Worm (Caenorhabditis elegans) whole organism, mixed stage, embryonic: ENCODE data around the gene str-28.
"Not testable (repeated sequence)": the region's sequence is repeated elsewhere in the genome, so short reads cannot be mapped to it uniquely, and the experiment has no call there.

Experiments used
- M03D4.4 ChIP-seq: sonication (generic microtip); optimal IDR thresholded peaks from 2 replicates; lab custom pipeline; 2017; ENCODE audit warnings: mild to moderate bottlenecking, missing genetic modification characterization, missing compliant biosample characterization
- bed-3 ChIP-seq: fragments of 200-800 bp; sonication (Bioruptor generic); optimal IDR thresholded peaks from 3 replicates; lab custom pipeline; 2018; ENCODE audit warnings: mild to moderate bottlenecking, missing genetic modification characterization, moderate library complexity, missing compliant biosample characterization
- blmp-1 ChIP-seq: fragments of 150-350 bp; optimal IDR thresholded peaks from 2 replicates; lab custom pipeline; 2014; ENCODE audit warnings: missing biosample characterization, missing genetic modification characterization
- ceh-39 ChIP-seq: fragments of 150-350 bp; optimal IDR thresholded peaks from 2 replicates; lab custom pipeline; 2014; ENCODE audit warnings: missing biosample characterization, missing genetic modification characterization
- ceh-43 ChIP-seq: fragments of 200-800 bp; sonication (Bioruptor generic); optimal IDR thresholded peaks from 2 replicates; lab custom pipeline; 2018; ENCODE audit warnings: mild to moderate bottlenecking, missing genetic modification characterization, moderate library complexity, missing compliant biosample characterization
- ceh-83 ChIP-seq: fragments of 200-800 bp; sonication (Bioruptor generic); optimal IDR thresholded peaks from 2 replicates; lab custom pipeline; 2018; ENCODE audit warnings: mild to moderate bottlenecking, missing genetic modification characterization, missing compliant biosample characterization
- ces-1 ChIP-seq: fragments of 150-350 bp; optimal IDR thresholded peaks from 2 replicates; lab custom pipeline; 2014; ENCODE audit warnings: missing biosample characterization, missing genetic modification reagents, missing genetic modification characterization
- cnd-1 ChIP-seq: fragments of 200-800 bp; sonication (Bioruptor generic); optimal IDR thresholded peaks from 2 replicates; lab custom pipeline; 2018; ENCODE audit warnings: mild to moderate bottlenecking, missing genetic modification characterization, missing compliant biosample characterization
- drap-1 ChIP-seq: fragments of 200-800 bp; sonication (Bioruptor generic); optimal IDR thresholded peaks from 3 replicates; lab custom pipeline; 2018; ENCODE audit warnings: mild to moderate bottlenecking, missing genetic modification characterization, missing compliant biosample characterization
- elt-1 ChIP-seq: sonication (generic microtip); optimal IDR thresholded peaks from 2 replicates; lab custom pipeline; 2017; ENCODE audit warnings: missing genetic modification characterization, mild to moderate bottlenecking, missing compliant biosample characterization, antibody characterized with exemption, moderate library complexity, borderline replicate concordance; ENCODE audit not compliant: insufficient read depth
- ham-2 ChIP-seq: fragments of 200-800 bp; sonication (Bioruptor generic); optimal IDR thresholded peaks from 2 replicates; lab custom pipeline; 2018; ENCODE audit warnings: mild to moderate bottlenecking, missing genetic modification characterization, missing compliant biosample characterization
- hlh-1 ChIP-seq: fragments of 150-350 bp; optimal IDR thresholded peaks from 2 replicates; lab custom pipeline; 2014; ENCODE audit warnings: missing biosample characterization, missing genetic modification reagents, missing genetic modification characterization
- lin-13 ChIP-seq: fragments of 150-350 bp; optimal IDR thresholded peaks from 2 replicates; lab custom pipeline; 2014; ENCODE audit warnings: missing biosample characterization, missing genetic modification characterization
- lin-32 ChIP-seq: fragments of 200-800 bp; sonication (Bioruptor generic); optimal IDR thresholded peaks from 2 replicates; lab custom pipeline; 2018; ENCODE audit warnings: mild to moderate bottlenecking, missing genetic modification characterization, missing compliant biosample characterization
- mab-5 ChIP-seq: fragments of 150-350 bp; optimal IDR thresholded peaks from 2 replicates; lab custom pipeline; 2014; ENCODE audit warnings: missing biosample characterization, missing genetic modification characterization
- mep-1 ChIP-seq: fragments of 150-350 bp; optimal IDR thresholded peaks from 2 replicates; lab custom pipeline; 2017; ENCODE audit warnings: missing biosample characterization, missing genetic modification reagents, missing genetic modification characterization, inconsistent platforms
- mls-2 ChIP-seq: sonication (generic microtip); optimal IDR thresholded peaks from 2 replicates; lab custom pipeline; 2016; ENCODE audit warnings: mild to moderate bottlenecking, missing genetic modification characterization, moderate library complexity, missing compliant biosample characterization
- nhr-12 ChIP-seq: fragments of 150-350 bp; optimal IDR thresholded peaks from 2 replicates; lab custom pipeline; 2014; ENCODE audit warnings: missing biosample characterization, missing genetic modification characterization
- nhr-237 ChIP-seq: fragments of 150-350 bp; optimal IDR thresholded peaks from 2 replicates; lab custom pipeline; 2014; ENCODE audit warnings: missing biosample characterization, missing genetic modification characterization
- nhr-28 ChIP-seq: fragments of 150-350 bp; optimal IDR thresholded peaks from 2 replicates; lab custom pipeline; 2014; ENCODE audit warnings: missing biosample characterization, missing genetic modification characterization
- nhr-76 ChIP-seq: sonication (generic microtip); optimal IDR thresholded peaks from 2 replicates; lab custom pipeline; 2017; ENCODE audit warnings: missing biosample characterization, missing genetic modification characterization
- pha-4 ChIP-seq: fragments of 150-350 bp; optimal IDR thresholded peaks from 2 replicates; lab custom pipeline; 2018; ENCODE audit warnings: missing biosample characterization, missing genetic modification reagents, missing genetic modification characterization
- snpc-4 ChIP-seq: fragments of 150-350 bp; optimal IDR thresholded peaks from 2 replicates; lab custom pipeline; 2014; ENCODE audit warnings: missing biosample characterization, missing genetic modification characterization
- tbx-8 ChIP-seq: fragments of 200-800 bp; sonication (Bioruptor generic); optimal IDR thresholded peaks from 2 replicates; lab custom pipeline; 2018; ENCODE audit warnings: mild to moderate bottlenecking, missing genetic modification characterization, moderate library complexity, missing compliant biosample characterization
- unc-120 ChIP-seq: sonication (generic microtip); optimal IDR thresholded peaks from 2 replicates; lab custom pipeline; 2017; ENCODE audit warnings: missing genetic modification characterization, missing compliant biosample characterization; ENCODE audit not compliant: poor library complexity, severe bottlenecking
- unc-62 ChIP-seq: fragments of 150-350 bp; optimal IDR thresholded peaks from 2 replicates; lab custom pipeline; 2014; ENCODE audit warnings: missing biosample characterization, missing genetic modification reagents, missing genetic modification characterization
- zip-8 ChIP-seq: fragments of 150-350 bp; optimal IDR thresholded peaks from 2 replicates; lab custom pipeline; 2014; ENCODE audit warnings: missing biosample characterization, missing genetic modification characterization
- ztf-11 ChIP-seq: fragments of 150-350 bp; optimal IDR thresholded peaks from 2 replicates; lab custom pipeline; 2014; ENCODE audit warnings: missing biosample characterization, missing genetic modification characterization

str-28 gene

ce11 chrV:7446965-7447364 lies 25.8 kb downstream of the str-28 start, which contains the start of gene F25E5.5:
Gene F25E5.5, plus strand, starts transcription at chrV:7447265.
- TF ChIP-seq mls-2 (no peak), ces-1 (GFP tag; lab: Kevin White, UChicago) (no peak), lin-13 (tag; lab: Kevin White, UChicago) (no peak), blmp-1 (no peak), elt-1 (tag; lab: Kevin White, UChicago) (no peak), ceh-83 (GFP tag; lab: Kevin White, UChicago) (no peak), drap-1 (no peak), nhr-28 (tag; lab: Kevin White, UChicago) (no peak)

- not testable (repeated sequence) for TF ChIP-seq ham-2 (GFP tag; lab: Kevin White, UChicago); mab-5 (tag; lab: Kevin White, UChicago); nhr-237 (tag; lab: Kevin White, UChicago)
- TF ChIP-seq, all 35 proteins: peak for 0; not testable (repeated sequence) for 35
Observed at ce11 chrV:7444331-7444730, 28.4 kb downstream of the str-28 start, which contains the start of gene nhr-141. Gene nhr-141, plus strand, starts transcription at chrV:7444661.

DNA sequence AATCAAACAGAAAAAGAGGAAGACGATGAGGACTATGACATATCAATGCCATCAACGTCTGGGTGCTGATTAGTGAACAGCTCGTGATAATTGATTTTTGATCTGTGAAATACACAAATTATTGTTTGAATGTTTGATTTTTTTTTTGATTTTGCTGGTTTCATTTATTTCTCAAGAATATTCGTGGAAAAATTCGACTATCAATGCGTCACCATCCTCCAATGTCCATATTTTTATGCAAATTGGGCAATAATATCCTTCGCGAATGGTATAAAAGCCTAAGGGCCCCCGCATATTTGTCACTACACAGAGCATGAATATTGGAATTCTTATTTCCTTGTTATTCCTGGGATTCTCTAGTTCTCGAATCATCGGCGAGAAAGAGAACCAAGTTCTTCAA lies 32.9 kb downstream of the str-28 start, which contains the start of gene try-13:
try-13 (plus strand) TSS at position 301 of the 400 bp plus-strand sequence.
- TF ChIP-seq bed-3 (GFP tag; lab: Kevin White, UChicago) (no peak), ztf-11 (tag; lab: Kevin White, UChicago) (no peak), nhr-12 (tag; lab: Kevin White, UChicago) (no peak)
- TF ChIP-seq, all 35 proteins: peak for 0

DNA sequence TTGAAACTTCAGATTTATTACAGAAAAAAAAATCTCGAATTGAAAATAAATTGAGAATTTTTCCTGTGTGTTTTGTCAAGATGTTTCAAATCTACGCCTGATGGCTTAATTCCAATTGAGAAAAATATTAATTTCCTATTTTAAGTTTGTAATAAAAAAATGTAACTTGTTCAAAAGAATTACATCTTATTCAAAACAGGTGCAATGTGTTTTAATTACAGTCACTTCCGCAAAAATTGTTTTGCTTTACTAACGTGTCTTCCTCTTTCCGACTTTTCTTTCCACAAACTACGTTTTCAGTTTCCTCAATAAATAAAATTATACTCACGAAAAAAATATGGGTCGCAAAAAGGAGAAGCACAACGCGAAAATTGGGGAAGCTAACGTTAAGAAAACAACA lies 34.7 kb downstream of the str-28 start, which contains the start of gene F25E5.16:
F25E5.16 (plus strand) TSS at position 301 of the 400 bp plus-strand sequence.
- TF ChIP-seq nhr-12 (tag; lab: Kevin White, UChicago) (no peak), ceh-83 (GFP tag; lab: Kevin White, UChicago) (no peak), lin-32 (GFP tag; lab: Kevin White, UChicago) (no peak), bed-3 (GFP tag; lab: Kevin White, UChicago) (no peak), snpc-4 (no peak), ces-1 (GFP tag; lab: Kevin White, UChicago) (no peak), tbx-8 (GFP tag; lab: Kevin White, UChicago) (no peak), pha-4 (no peak), drap-1 (no peak), ztf-11 (tag; lab: Kevin White, UChicago) (no peak), unc-120 (no peak), unc-62 (GFP tag; lab: Kevin White, UChicago) (no peak), ceh-43 (GFP tag; lab: Kevin White, UChicago) (no peak)

ce11 chrV:7437538-7437937 lies 35.2 kb downstream of the str-28 start, which contains the start of gene F25E5.9:
Gene F25E5.9, minus strand, starts transcription at chrV:7437919.
- TF ChIP-seq tbx-8 (GFP tag; lab: Kevin White, UChicago) (no peak), unc-120 (no peak), snpc-4 (no peak), hlh-1 (no peak), ceh-39 (tag; lab: Kevin White, UChicago) (no peak), elt-1 (tag; lab: Kevin White, UChicago) (no peak), ham-2 (GFP tag; lab: Kevin White, UChicago) (no peak), M03D4.4 (tag; lab: Kevin White, UChicago) (no peak), ceh-43 (GFP tag; lab: Kevin White, UChicago) (no peak)

DNA sequence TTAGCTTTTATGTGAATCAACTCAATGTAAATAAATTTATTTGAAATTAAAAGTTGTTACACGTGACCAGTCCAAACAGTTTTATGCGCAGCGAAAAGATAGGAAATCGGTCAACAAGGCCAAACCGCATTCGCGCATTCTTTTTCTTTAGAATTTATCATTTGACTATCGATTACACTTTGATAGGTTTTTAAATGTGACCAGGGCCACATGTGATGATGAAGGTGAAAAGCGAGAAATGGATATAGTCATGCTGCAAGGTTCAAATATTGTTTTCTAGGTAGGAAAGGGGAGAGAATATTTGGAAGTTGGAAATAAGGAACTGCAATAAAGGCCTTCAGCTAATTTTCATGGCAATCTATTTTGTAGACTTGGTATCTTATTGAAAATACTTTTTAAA lies 35.8 kb downstream of the str-28 start:
- TF ChIP-seq nhr-76 (tag; lab: Kevin White, UChicago), result no peak
- TF ChIP-seq ham-2 (GFP tag; lab: Kevin White, UChicago), result no peak
- no peak for TF ChIP-seq zip-8 (tag; lab: Kevin White, UChicago)
- TF ChIP-seq hlh-1, result no peak
- TF ChIP-seq blmp-1, result no peak
- TF ChIP-seq mep-1 (tag; lab: Kevin White, UChicago), result no peak
- TF ChIP-seq M03D4.4 (tag; lab: Kevin White, UChicago), result no peak
- TF ChIP-seq cnd-1 (tag; lab: Kevin White, UChicago), result no peak
- no peak for TF ChIP-seq ceh-83 (GFP tag; lab: Kevin White, UChicago)
- TF ChIP-seq, all 35 proteins: peak for 0
